Fruit fly (Drosophila melanogaster) whole organism, adult: Measurements from ENCODE around the gene slp1.

Experiments
- CG11617 ChIP-seq: fragments of 200-800 bp; sonication (Bioruptor generic); optimal IDR thresholded peaks from 2 replicates; lab custom pipeline; 2017; ENCODE audit warnings: mild to moderate bottlenecking, missing biosample characterization, missing genetic modification reagents, missing genetic modification characterization
- CG12768 ChIP-seq: fragments of 200-800 bp; sonication (Bioruptor generic); optimal IDR thresholded peaks from 2 replicates; lab custom pipeline; 2017; ENCODE audit warnings: missing biosample characterization, missing genetic modification characterization, mild to moderate bottlenecking, moderate library complexity, missing genetic modification reagents
- CG14711 ChIP-seq: fragments of 200-800 bp; sonication (Bioruptor generic); optimal IDR thresholded peaks from 2 replicates; lab custom pipeline; 2018; ENCODE audit warnings: missing biosample characterization, mild to moderate bottlenecking, missing genetic modification characterization, moderate library complexity
- CG1620 ChIP-seq: fragments of 200-800 bp; sonication (Bioruptor generic); optimal IDR thresholded peaks from 2 replicates; lab custom pipeline; 2016; ENCODE audit warnings: missing biosample characterization, missing genetic modification characterization
- CG33017 ChIP-seq: fragments of 200-800 bp; sonication (Bioruptor generic); optimal IDR thresholded peaks from 2 replicates; lab custom pipeline; 2018; ENCODE audit warnings: missing biosample characterization, mild to moderate bottlenecking, missing genetic modification characterization, moderate library complexity
- CG5204 ChIP-seq: fragments of 200-800 bp; sonication (Bioruptor generic); optimal IDR thresholded peaks from 2 replicates; lab custom pipeline; 2016; ENCODE audit warnings: missing biosample characterization, missing genetic modification characterization
- CG7045 ChIP-seq: fragments of 200-800 bp; sonication (Bioruptor generic); optimal IDR thresholded peaks from 2 replicates; lab custom pipeline; 2017; ENCODE audit warnings: missing biosample characterization, mild to moderate bottlenecking, missing genetic modification characterization
- CG7101 ChIP-seq: fragments of 200-800 bp; sonication (Bioruptor generic); optimal IDR thresholded peaks from 2 replicates; lab custom pipeline; 2018; ENCODE audit warnings: missing biosample characterization, mild to moderate bottlenecking, missing genetic modification characterization, moderate library complexity
- Clk ChIP-seq: fragments of 200-800 bp; sonication (Bioruptor generic); optimal IDR thresholded peaks from 2 replicates; lab custom pipeline; 2017; ENCODE audit warnings: missing biosample characterization, missing genetic modification characterization
- Crg-1 ChIP-seq: fragments of 200-800 bp; sonication (Bioruptor generic); optimal IDR thresholded peaks from 2 replicates; lab custom pipeline; 2016; ENCODE audit warnings: missing biosample characterization, missing genetic modification characterization
- Hr96 ChIP-seq: fragments of 200-800 bp; sonication (Bioruptor generic); optimal IDR thresholded peaks from 2 replicates; lab custom pipeline; 2016; ENCODE audit warnings: missing biosample characterization, missing genetic modification characterization
- Mnt ChIP-seq: fragments of 200-800 bp; sonication (Bioruptor generic); optimal IDR thresholded peaks from 2 replicates; lab custom pipeline; 2016; ENCODE audit warnings: missing biosample characterization, mild to moderate bottlenecking, missing genetic modification characterization
- bab1 ChIP-seq: fragments of 200-800 bp; sonication (Bioruptor generic); optimal IDR thresholded peaks from 3 replicates; lab custom pipeline; 2019; ENCODE audit warnings: missing biosample characterization, mild to moderate bottlenecking, missing genetic modification characterization, moderate library complexity
- cic ChIP-seq: fragments of 200-800 bp; sonication (Bioruptor generic); optimal IDR thresholded peaks from 2 replicates; lab custom pipeline; 2017; ENCODE audit warnings: missing biosample characterization, mild to moderate bottlenecking, missing genetic modification characterization, moderate library complexity
- cnc ChIP-seq, 2 experiments: fragments of >200 bp; optimal IDR thresholded peaks; 2 replicates each; lab custom pipeline; 2017
- kay ChIP-seq: fragments of 200-800 bp; sonication (Bioruptor generic); peaks from one replicate; lab custom pipeline; 2016; ENCODE audit warnings: missing biosample characterization, missing genetic modification characterization, borderline replicate concordance
- ovo ChIP-seq: fragments of 200-800 bp; sonication (Bioruptor generic); optimal IDR thresholded peaks from 2 replicates; lab custom pipeline; 2016; ENCODE audit warnings: missing biosample characterization, missing genetic modification characterization
- pad ChIP-seq: fragments of 200-800 bp; sonication (Bioruptor generic); optimal IDR thresholded peaks from 3 replicates; lab custom pipeline; 2017; ENCODE audit warnings: missing biosample characterization, missing genetic modification characterization, mild to moderate bottlenecking, moderate library complexity, missing genetic modification reagents
- tj ChIP-seq: fragments of 200-800 bp; sonication (Bioruptor generic); optimal IDR thresholded peaks from 3 replicates; lab custom pipeline; 2017; ENCODE audit warnings: missing biosample characterization, mild to moderate bottlenecking, missing genetic modification characterization, moderate library complexity
- toe ChIP-seq: fragments of 200-800 bp; sonication (Bioruptor generic); optimal IDR thresholded peaks from 2 replicates; lab custom pipeline; 2016; ENCODE audit warnings: missing biosample characterization, missing genetic modification characterization

Gene slp1

DNA sequence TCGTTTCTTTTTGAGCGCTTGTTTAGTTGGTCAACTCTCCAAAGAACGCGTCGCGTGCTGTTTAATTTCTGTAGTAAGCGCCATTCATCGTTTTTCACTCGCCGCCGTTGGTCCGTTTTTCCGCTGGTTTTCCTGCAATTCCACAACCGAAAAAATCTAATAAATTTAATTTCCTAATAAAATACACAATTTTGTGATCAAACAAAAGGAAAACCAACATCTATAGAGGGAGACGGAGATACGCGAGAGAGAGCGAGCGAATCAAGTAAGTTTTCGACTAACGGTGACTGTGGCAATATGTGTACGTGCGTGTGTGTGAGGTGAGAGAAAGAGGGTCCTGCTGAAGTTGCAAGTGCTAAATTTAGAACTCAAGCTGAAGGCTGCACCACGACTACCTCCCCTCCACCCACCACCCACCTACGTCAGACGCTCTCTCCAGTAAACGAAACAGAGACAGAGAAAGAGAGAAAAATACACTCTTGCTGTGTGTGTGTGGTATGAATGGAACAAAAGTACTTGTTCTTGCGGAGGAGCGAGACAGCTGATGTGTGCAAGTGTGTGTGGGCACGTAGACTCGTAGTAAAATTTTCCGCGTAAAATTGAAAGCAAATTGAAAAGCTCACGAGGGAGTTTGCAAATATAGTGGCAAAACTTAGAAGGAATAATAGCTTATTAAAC lies 21.9 kb upstream of the slp1 start, which contains the start of gene Reph:
Gene Reph, plus strand, starts transcription at position 80 of the 678 bp plus-strand sequence.
- TF ChIP-seq CG7045 (no peak), Clk (GFP tag; lab: Kevin White, UChicago) (peak; percentile 45), tj (no peak), CG33017 (tag; lab: Kevin White, UChicago) (no peak), CG1620 (GFP tag; lab: Kevin White, UChicago) (no peak), CG11617 (GFP tag; lab: Kevin White, UChicago) (no peak), CG7101 (peak; percentile 12), Hr96 (GFP tag; lab: Kevin White, UChicago) (peak; percentile 50), bab1 (GFP tag; lab: Kevin White, UChicago) (no peak), Crg-1 (GFP tag; lab: Kevin White, UChicago) (peak; percentile 68), toe (no peak), CG5204 (GFP tag; lab: Kevin White, UChicago) (no peak), pad (GFP tag; lab: Kevin White, UChicago) (peak; percentile 74), kay (peak; percentile 32), cic (GFP tag; lab: Kevin White, UChicago) (peak; percentile 99), ovo (GFP tag; lab: Kevin White, UChicago) (peak; percentile 38), CG14711 (tag; lab: Kevin White, UChicago) (peak; percentile 13), Mnt (GFP tag; lab: Kevin White, UChicago) (no peak), cnc (optimal IDR thresholded peaks at IDR 0.05; lab: Kevin White, UChicago) (no peak), CG12768 (GFP tag; lab: Kevin White, UChicago) (no peak)

DNA sequence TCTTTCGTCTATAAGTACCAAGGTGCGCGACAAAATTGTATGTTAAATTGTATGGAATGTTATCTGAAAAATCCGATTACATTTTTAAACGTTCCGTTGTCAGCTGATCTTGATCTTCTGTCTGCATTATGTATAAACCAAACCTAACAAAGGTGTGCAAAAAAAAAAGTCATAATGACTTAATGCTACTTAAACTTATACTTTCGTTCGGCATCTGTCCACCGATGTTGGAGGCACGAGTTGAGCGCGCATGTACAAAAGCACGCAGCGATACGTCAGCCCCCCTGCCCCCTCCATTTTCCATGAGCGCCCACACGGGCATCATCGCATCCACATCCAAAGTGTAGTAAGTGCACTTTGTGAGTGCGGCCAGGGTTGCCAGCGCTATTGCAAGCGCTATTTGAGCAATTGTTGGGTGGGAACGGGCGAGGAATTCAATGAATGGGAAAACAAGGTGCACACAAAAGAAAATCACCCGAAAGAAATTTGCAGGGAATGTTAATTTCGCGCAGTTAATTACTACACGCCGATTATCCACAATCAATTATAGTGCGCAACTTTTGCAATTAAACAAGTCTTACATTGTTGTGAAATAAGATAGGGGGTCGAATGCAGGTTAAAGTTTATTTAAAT lies 20.7 kb upstream of the slp1 start:
- TF ChIP-seq CG33017 (tag; lab: Kevin White, UChicago) (peak; percentile 97), CG7045 (peak; percentile 97), CG12768 (GFP tag; lab: Kevin White, UChicago) (peak; percentile 97), CG11617 (GFP tag; lab: Kevin White, UChicago) (peak; percentile 79), Hr96 (GFP tag; lab: Kevin White, UChicago) (peak; percentile 97), CG5204 (GFP tag; lab: Kevin White, UChicago) (peak; percentile 95), Mnt (GFP tag; lab: Kevin White, UChicago) (peak; percentile 79), toe (peak; percentile 91), Clk (GFP tag; lab: Kevin White, UChicago) (peak; percentile 89), tj (peak; percentile 60), Crg-1 (GFP tag; lab: Kevin White, UChicago) (peak; percentile 39), CG7101 (peak; percentile 95), cnc (optimal IDR thresholded peaks at IDR 0.05; lab: Kevin White, UChicago) (no peak), ovo (GFP tag; lab: Kevin White, UChicago) (peak; percentile 52), cic (GFP tag; lab: Kevin White, UChicago) (peak; percentile 85), bab1 (GFP tag; lab: Kevin White, UChicago) (peak; percentile 92), CG14711 (tag; lab: Kevin White, UChicago) (peak; percentile 94), kay (peak; percentile 76), CG1620 (GFP tag; lab: Kevin White, UChicago) (peak; percentile 72), pad (GFP tag; lab: Kevin White, UChicago) (peak; percentile 78)

DNA sequence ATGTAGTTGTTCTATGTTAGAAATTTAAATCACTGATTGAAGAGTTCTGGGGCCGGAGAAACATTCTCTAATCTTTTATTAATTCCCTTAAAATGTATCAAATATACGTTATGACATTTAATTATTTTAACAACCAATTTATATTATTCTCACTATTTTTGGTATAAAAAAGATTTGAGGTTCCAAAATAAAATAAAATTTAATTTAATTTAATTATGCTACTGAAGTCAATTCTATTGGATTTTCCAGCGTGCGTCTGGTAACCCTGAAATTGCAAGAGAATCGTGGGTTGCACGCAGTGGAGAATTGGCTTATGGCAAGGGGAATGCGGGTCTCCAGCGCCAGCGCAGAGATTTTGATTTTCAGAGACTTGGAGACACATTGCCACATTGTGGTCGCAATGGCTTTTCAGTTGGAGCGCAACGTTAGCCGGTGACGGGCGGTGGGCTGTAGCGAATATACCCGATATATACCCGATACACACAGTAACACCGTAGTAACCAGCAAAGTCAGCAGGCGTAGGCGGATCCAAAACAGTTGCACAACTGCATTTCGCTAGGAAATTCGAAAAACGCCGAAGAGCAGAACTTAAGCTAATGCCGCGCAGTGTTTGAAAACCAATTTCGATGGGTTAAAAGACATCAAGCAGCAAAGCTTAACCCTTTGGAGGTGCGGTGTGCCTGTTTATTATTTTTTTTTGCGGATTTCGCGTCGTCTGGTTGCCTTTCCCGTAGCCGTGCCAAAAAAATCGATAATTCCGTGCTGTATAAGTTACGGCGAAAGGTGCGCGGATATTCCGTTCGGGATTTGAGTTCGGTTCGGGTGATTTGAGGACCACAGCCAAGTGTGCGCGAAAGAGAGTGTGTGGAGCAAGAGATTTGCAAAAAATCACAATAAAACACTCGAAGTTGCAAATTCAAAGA lies 19.9 kb upstream of the slp1 start:
- TF ChIP-seq CG14711 (tag; lab: Kevin White, UChicago) (peak; percentile 52), kay (peak; percentile 65), cic (GFP tag; lab: Kevin White, UChicago) (no peak), CG7045 (peak; percentile 14)

DNA sequence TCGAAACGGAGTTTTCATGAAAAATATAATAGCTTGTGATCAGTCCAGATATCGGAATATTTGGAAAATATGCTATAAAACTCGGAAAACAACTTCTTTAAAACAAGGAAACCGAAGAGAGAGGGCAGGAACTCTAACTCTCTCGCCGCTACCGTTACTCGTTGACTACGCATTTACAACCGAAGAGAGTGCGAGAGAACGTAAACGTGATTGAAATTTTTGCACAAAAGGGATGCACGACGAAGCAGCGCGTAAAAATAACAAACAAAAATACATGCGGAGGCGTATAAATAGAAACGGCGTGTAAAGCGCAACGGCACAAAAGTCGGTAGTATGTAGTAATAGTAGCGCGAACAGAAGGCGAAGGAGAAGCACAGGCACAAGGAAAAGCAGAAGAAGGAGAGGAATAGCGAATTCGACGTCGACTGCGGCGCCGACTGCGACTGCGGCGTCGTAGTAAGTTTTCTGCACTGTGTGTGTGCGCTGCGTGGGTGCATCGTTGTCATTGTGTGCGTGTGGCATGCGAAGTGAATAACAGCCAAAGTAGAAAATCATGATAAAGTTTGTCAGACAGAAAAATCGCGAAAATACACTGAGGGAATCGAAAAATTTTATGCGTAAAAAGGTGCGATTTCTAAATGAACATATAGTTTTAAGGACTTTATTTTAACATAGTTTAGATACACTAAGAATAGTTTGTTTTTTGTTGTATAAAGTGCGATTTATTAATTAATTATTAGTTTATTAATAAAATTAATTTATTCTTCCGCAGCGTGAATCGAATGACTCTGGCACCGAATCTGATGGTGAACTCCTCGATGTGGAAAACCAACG lies 19.1 kb upstream of the slp1 start:
- no peak for TF ChIP-seq CG11617 (GFP tag; lab: Kevin White, UChicago)
- TF ChIP-seq CG14711 (tag; lab: Kevin White, UChicago): no peak
- peak; percentile 72 for TF ChIP-seq cic (GFP tag; lab: Kevin White, UChicago)
- TF ChIP-seq CG1620 (GFP tag; lab: Kevin White, UChicago): no peak
- TF ChIP-seq ovo (GFP tag; lab: Kevin White, UChicago): no peak
- TF ChIP-seq pad (GFP tag; lab: Kevin White, UChicago): no peak
- TF ChIP-seq bab1 (GFP tag; lab: Kevin White, UChicago): no peak
- TF ChIP-seq kay: no peak
